Worm (Caenorhabditis elegans) whole organism, L1 larva: ENCODE results near the gene pgp-10.

ENCODE experiments used
- aly-2 ChIP-seq: fragments of 150-350 bp; optimal IDR thresholded peaks from 2 replicates; lab custom pipeline; 2014; ENCODE audit warnings: missing biosample characterization, missing genetic modification characterization
- ama-1 ChIP-seq: fragments of 150-350 bp; optimal IDR thresholded peaks from 2 replicates; lab custom pipeline; 2014
- egl-27 ChIP-seq, 2 experiments: fragments of 150-350 bp in 1 of 2; sonication (generic microtip); optimal IDR thresholded peaks; 3 replicates each; lab custom pipeline; 2017 to 2018; ENCODE audit warnings: missing biosample characterization in 2 of 2, missing genetic modification characterization in 2 of 2, missing genetic modification reagents in 2 of 2
- elt-2 ChIP-seq: sonication (generic microtip); optimal IDR thresholded peaks from 2 replicates; lab custom pipeline; 2016; ENCODE audit warnings: missing genetic modification characterization, mild to moderate bottlenecking, inconsistent platforms, missing compliant biosample characterization, missing genetic modification reagents
- fkh-10 ChIP-seq: sonication (generic microtip); optimal IDR thresholded peaks from 2 replicates; lab custom pipeline; 2017; ENCODE audit warnings: missing biosample characterization, missing genetic modification reagents, missing genetic modification characterization
- lin-13 ChIP-seq: fragments of 150-350 bp; optimal IDR thresholded peaks from 2 replicates; lab custom pipeline; 2014; ENCODE audit warnings: missing biosample characterization, missing genetic modification reagents, missing genetic modification characterization
- lin-39 ChIP-seq: fragments of 150-350 bp; optimal IDR thresholded peaks from 2 replicates; lab custom pipeline; 2014; ENCODE audit warnings: missing biosample characterization, missing genetic modification reagents, missing genetic modification characterization
- lsy-2 ChIP-seq, 2 experiments: fragments of 150-350 bp; optimal IDR thresholded peaks; 2 replicates each; lab custom pipeline; 2014; ENCODE audit warnings: missing biosample characterization in 2 of 2, missing genetic modification characterization in 2 of 2
- nhr-237 ChIP-seq: fragments of 150-350 bp; optimal IDR thresholded peaks from 2 replicates; lab custom pipeline; 2014; ENCODE audit warnings: missing biosample characterization, missing genetic modification characterization
- skn-1 ChIP-seq: fragments of 150-350 bp; optimal IDR thresholded peaks from 2 replicates; lab custom pipeline; 2014; ENCODE audit warnings: missing biosample characterization, missing genetic modification characterization
- sptf-1 ChIP-seq: fragments of 150-350 bp; optimal IDR thresholded peaks from 2 replicates; lab custom pipeline; 2014; ENCODE audit warnings: missing biosample characterization, missing genetic modification characterization
- swsn-7 ChIP-seq: sonication (generic microtip); optimal IDR thresholded peaks from 2 replicates; lab custom pipeline; 2016; ENCODE audit warnings: missing genetic modification characterization, missing compliant biosample characterization
- unc-86 ChIP-seq: sonication (generic microtip); optimal IDR thresholded peaks from 2 replicates; lab custom pipeline; 2016; ENCODE audit warnings: missing genetic modification characterization, missing compliant biosample characterization
- ztf-4 ChIP-seq: fragments of 150-350 bp; optimal IDR thresholded peaks from 2 replicates; lab custom pipeline; 2014; ENCODE audit warnings: missing biosample characterization, missing genetic modification characterization

DNA sequence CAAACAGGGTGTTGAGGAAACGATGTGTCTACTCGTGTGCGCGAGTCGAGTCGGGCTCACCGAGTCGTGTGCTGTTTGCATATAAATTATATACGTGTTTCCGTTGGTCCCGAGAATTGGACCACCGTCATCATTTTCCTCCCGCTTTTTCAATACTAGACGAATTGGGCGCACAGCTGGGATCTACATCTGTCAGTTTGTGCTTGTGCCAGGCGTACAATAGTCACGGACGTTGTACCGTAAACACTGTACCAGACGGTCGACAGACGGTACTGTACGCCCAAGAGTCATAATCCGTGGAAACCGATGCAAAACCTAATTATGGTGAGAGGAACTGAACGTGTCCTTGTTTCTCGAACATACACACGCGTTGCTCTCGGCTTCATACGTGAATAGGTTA is 50.3 kb downstream of the pgp-10 start:
- TF ChIP-seq ztf-4 (tag; lab: Kevin White, UChicago) (no peak), lsy-2 (tag; optimal IDR thresholded peaks at IDR 0.05; lab: Kevin White, UChicago) (no peak), egl-27 (tag; optimal IDR thresholded peaks at IDR 0.05; lab: Kevin White, UChicago) (no peak), ama-1 (no peak), swsn-7 (tag; lab: Kevin White, UChicago) (no peak), aly-2 (tag; lab: Kevin White, UChicago) (no peak), sptf-1 (tag; lab: Kevin White, UChicago) (no peak), nhr-237 (tag; lab: Kevin White, UChicago) (no peak), fkh-10 (GFP tag; lab: Kevin White, UChicago) (no peak), lin-13 (GFP tag; lab: Kevin White, UChicago) (no peak), lin-39 (no peak), elt-2 (tag; lab: Kevin White, UChicago) (no peak), unc-86 (tag; lab: Kevin White, UChicago) (no peak), skn-1 (tag; lab: Kevin White, UChicago) (no peak)
